Fruit fly (Drosophila melanogaster) whole organism, embryonic: Measurements from ENCODE around the gene Etl1.

Source experiments
- Asciz ChIP-seq: fragments of 200-800 bp; sonication (Bioruptor generic); optimal IDR thresholded peaks from 2 replicates; lab custom pipeline; 2017; ENCODE audit warnings: missing biosample characterization, mild to moderate bottlenecking, missing genetic modification characterization, missing genetic modification reagents
- C15 ChIP-seq: fragments of 200-800 bp; sonication (Bioruptor generic); IDR thresholded peaks from 3 replicates; pipeline ENCODE4 v1.3.6; 2022; ENCODE audit warnings: missing biosample characterization, missing genetic modification characterization
- CG10462 ChIP-seq: fragments of 200-800 bp; sonication (Bioruptor generic); optimal IDR thresholded peaks from 2 replicates; lab custom pipeline; 2016; ENCODE audit warnings: missing biosample characterization, missing genetic modification characterization
- CG10654 ChIP-seq: fragments of 200-800 bp; sonication (Bioruptor generic); optimal IDR thresholded peaks from 2 replicates; lab custom pipeline; 2016; ENCODE audit warnings: missing biosample characterization, missing genetic modification characterization
- CG10979 ChIP-seq: fragments of 200-800 bp; sonication (Bioruptor generic); optimal IDR thresholded peaks from 2 replicates; lab custom pipeline; 2018; ENCODE audit warnings: missing biosample characterization, mild to moderate bottlenecking, missing genetic modification characterization, moderate library complexity
- CG13123 ChIP-seq: fragments of 200-800 bp; sonication (Bioruptor generic); optimal IDR thresholded peaks from 2 replicates; lab custom pipeline; 2016; ENCODE audit warnings: missing biosample characterization, missing genetic modification characterization
- CG13624 ChIP-seq: fragments of 200-800 bp; sonication (Bioruptor generic); optimal IDR thresholded peaks from 2 replicates; lab custom pipeline; 2016; ENCODE audit warnings: missing biosample characterization, missing genetic modification characterization
- CG15696 ChIP-seq: fragments of 200-800 bp; sonication (Bioruptor generic); optimal IDR thresholded peaks from 2 replicates; lab custom pipeline; 2019; ENCODE audit warnings: missing biosample characterization, mild to moderate bottlenecking, missing genetic modification characterization, moderate library complexity
- CG16863 ChIP-seq: fragments of 200-800 bp; sonication (Bioruptor generic); optimal IDR thresholded peaks from 3 replicates; lab custom pipeline; 2016; ENCODE audit warnings: missing biosample characterization, missing genetic modification characterization
- CG17568 ChIP-seq: fragments of 200-800 bp; sonication (Bioruptor generic); optimal IDR thresholded peaks from 2 replicates; lab custom pipeline; 2018; ENCODE audit warnings: missing biosample characterization, mild to moderate bottlenecking, missing genetic modification characterization, moderate library complexity
- CG18619 ChIP-seq: fragments of 200-800 bp; sonication (Bioruptor generic); optimal IDR thresholded peaks from 3 replicates; lab custom pipeline; 2017; ENCODE audit warnings: missing biosample characterization, mild to moderate bottlenecking, missing genetic modification characterization
- CG2202 ChIP-seq: fragments of 200-800 bp; sonication (Bioruptor generic); optimal IDR thresholded peaks from 2 replicates; lab custom pipeline; 2018; ENCODE audit warnings: missing biosample characterization, mild to moderate bottlenecking, missing genetic modification characterization
- CG2678 ChIP-seq: fragments of 200-800 bp; sonication (Bioruptor generic); optimal IDR thresholded peaks from 3 replicates; lab custom pipeline; 2019; ENCODE audit warnings: missing biosample characterization, mild to moderate bottlenecking, missing genetic modification characterization, moderate library complexity
- CG2712 ChIP-seq: fragments of 200-800 bp; optimal IDR thresholded peaks from 3 replicates; lab custom pipeline; 2019; ENCODE audit warnings: missing biosample characterization, mild to moderate bottlenecking, missing genetic modification characterization, moderate library complexity
- CG33213 ChIP-seq: fragments of 200-800 bp; sonication (Bioruptor generic); optimal IDR thresholded peaks from 3 replicates; lab custom pipeline; 2016; ENCODE audit warnings: missing biosample characterization, missing genetic modification characterization
- CG33557 ChIP-seq: fragments of 200-800 bp; sonication (Bioruptor generic); optimal IDR thresholded peaks from 2 replicates; lab custom pipeline; 2019; ENCODE audit warnings: missing biosample characterization, mild to moderate bottlenecking, missing genetic modification characterization, moderate library complexity
- CG34224 ChIP-seq: fragments of 200-800 bp; sonication (Bioruptor generic); IDR thresholded peaks from 3 replicates; pipeline ENCODE4 v1.3.6; 2022; ENCODE audit warnings: missing biosample characterization, missing genetic modification characterization; ENCODE audit not compliant: partially characterized antibody
- CG3838 ChIP-seq: fragments of 200-800 bp; sonication (Bioruptor generic); optimal IDR thresholded peaks from 3 replicates; lab custom pipeline; 2016; ENCODE audit warnings: missing biosample characterization, missing genetic modification characterization
- CG3995 ChIP-seq: fragments of 200-800 bp; sonication (Bioruptor generic); optimal IDR thresholded peaks from 3 replicates; lab custom pipeline; 2016; ENCODE audit warnings: missing biosample characterization, missing genetic modification characterization
- CG42726 ChIP-seq: fragments of 200-800 bp; sonication (Bioruptor generic); IDR thresholded peaks from 2 replicates; pipeline ENCODE4 v1.3.6; 2022; ENCODE audit warnings: missing biosample characterization, missing genetic modification characterization; ENCODE audit not compliant: partially characterized antibody
- CG4854 ChIP-seq: fragments of 200-800 bp; sonication (Bioruptor generic); optimal IDR thresholded peaks from 2 replicates; lab custom pipeline; 2016; ENCODE audit warnings: missing biosample characterization, missing genetic modification characterization, inconsistent platforms
- CG7786 ChIP-seq: fragments of 200-800 bp; sonication (Bioruptor generic); optimal IDR thresholded peaks from 2 replicates; lab custom pipeline; 2016; ENCODE audit warnings: missing biosample characterization, missing genetic modification characterization
- CG9932 ChIP-seq: fragments of 200-800 bp; sonication (Bioruptor generic); IDR thresholded peaks from 2 replicates; pipeline ENCODE4 v1.3.6; 2022; ENCODE audit warnings: missing biosample characterization, missing genetic modification characterization
- E2f2 ChIP-seq: fragments of 200-800 bp; sonication (Bioruptor generic); IDR thresholded peaks from 2 replicates; pipeline ENCODE4 v1.3.6; 2022; ENCODE audit warnings: missing biosample characterization, missing genetic modification characterization
- Ets97D ChIP-seq: fragments of 200-800 bp; sonication (Bioruptor generic); optimal IDR thresholded peaks from 3 replicates; lab custom pipeline; 2016; ENCODE audit warnings: missing biosample characterization, missing genetic modification characterization
- Fer1 ChIP-seq: fragments of 200-800 bp; sonication (Bioruptor generic); optimal IDR thresholded peaks from 2 replicates; lab custom pipeline; 2017; ENCODE audit warnings: missing biosample characterization, mild to moderate bottlenecking, missing genetic modification characterization
- HLH3B ChIP-seq: fragments of 200-800 bp; sonication (Bioruptor generic); IDR thresholded peaks from 2 replicates; pipeline ENCODE4 v1.3.6; 2022; ENCODE audit warnings: missing biosample characterization, missing genetic modification characterization
- Hmr ChIP-seq: fragments of 200-800 bp; sonication (Bioruptor generic); optimal IDR thresholded peaks from 3 replicates; lab custom pipeline; 2017; ENCODE audit warnings: mild to moderate bottlenecking, missing biosample characterization, missing genetic modification reagents, missing genetic modification characterization
- Hr39 ChIP-seq: fragments of >200 bp; optimal IDR thresholded peaks from 2 replicates; lab custom pipeline; 2017
- Hr51 ChIP-seq, 2 experiments: fragments of 200-800 bp; sonication (Bioruptor generic); optimal IDR thresholded peaks; 2 replicates in 1 of 2; 3 replicates in 1 of 2; lab custom pipeline; 2016 to 2018; ENCODE audit warnings: missing biosample characterization in 2 of 2, missing genetic modification characterization in 2 of 2, mild to moderate bottlenecking in 1 of 2, moderate library complexity in 1 of 2
- Hr78 ChIP-seq, 2 experiments: fragments of 200-800 bp in 1 of 2; fragments of >200 bp in 1 of 2; sonication (Bioruptor generic) in 1 of 2; optimal IDR thresholded peaks; 2 replicates each; lab custom pipeline; 2017 to 2019; ENCODE audit warnings: missing biosample characterization in 2 of 2, missing genetic modification characterization in 2 of 2, mild to moderate bottlenecking in 1 of 2, moderate library complexity in 1 of 2
- Med ChIP-seq: fragments of 200-800 bp; sonication (Bioruptor generic); peaks from one replicate; lab custom pipeline; 2016; ENCODE audit warnings: missing biosample characterization, missing genetic modification characterization, mild to moderate bottlenecking, inconsistent platforms, moderate library complexity
- Pdp1 ChIP-seq, 2 experiments: fragments of 200-800 bp; sonication (Bioruptor generic); optimal IDR thresholded peaks; 3 replicates each; lab custom pipeline; 2016; ENCODE audit warnings: missing biosample characterization in 2 of 2, missing genetic modification characterization in 2 of 2, mild to moderate bottlenecking in 1 of 2, moderate library complexity in 1 of 2
- Poxn ChIP-seq: fragments of 200-800 bp; sonication (Bioruptor generic); IDR thresholded peaks from 2 replicates; pipeline ENCODE4 v1.3.6; 2022; ENCODE audit warnings: missing biosample characterization, missing genetic modification characterization
- ab ChIP-seq: fragments of 200-800 bp; sonication (Bioruptor generic); optimal IDR thresholded peaks from 2 replicates; lab custom pipeline; 2016; ENCODE audit warnings: missing biosample characterization, missing genetic modification characterization
- al ChIP-seq: fragments of 200-800 bp; sonication (Bioruptor generic); IDR thresholded peaks from 2 replicates; pipeline ENCODE4 v1.3.6; 2022; ENCODE audit warnings: missing biosample characterization, missing genetic modification characterization
- bsh ChIP-seq, 2 experiments: fragments of 200-800 bp; sonication (Bioruptor generic); optimal IDR thresholded peaks; 2 replicates each; lab custom pipeline; 2017 to 2018; ENCODE audit warnings: mild to moderate bottlenecking in 2 of 2, missing biosample characterization in 2 of 2, missing genetic modification characterization in 2 of 2, moderate library complexity in 1 of 2
- chinmo ChIP-seq: fragments of 200-800 bp; sonication (Bioruptor generic); IDR thresholded peaks from 4 replicates; pipeline ENCODE4 v1.3.6; 2022; ENCODE audit warnings: missing biosample characterization, missing genetic modification characterization; ENCODE audit not compliant: partially characterized antibody
- fu2 ChIP-seq: fragments of 200-800 bp; sonication (Bioruptor generic); optimal IDR thresholded peaks from 2 replicates; lab custom pipeline; 2016; ENCODE audit warnings: missing biosample characterization, missing genetic modification characterization
- gcm ChIP-seq: fragments of 200-800 bp; sonication (Bioruptor generic); optimal IDR thresholded peaks from 2 replicates; lab custom pipeline; 2019; ENCODE audit warnings: missing biosample characterization, mild to moderate bottlenecking, missing genetic modification characterization, moderate library complexity
- gfzf ChIP-seq: fragments of 200-800 bp; sonication (Bioruptor generic); optimal IDR thresholded peaks from 2 replicates; lab custom pipeline; 2016; ENCODE audit warnings: missing biosample characterization, mild to moderate bottlenecking, missing genetic modification characterization, moderate library complexity
- jumu ChIP-seq: fragments of 200-800 bp; sonication (Bioruptor generic); optimal IDR thresholded peaks from 3 replicates; lab custom pipeline; 2016; ENCODE audit warnings: missing biosample characterization, missing genetic modification characterization
- ken ChIP-seq: fragments of 200-800 bp; sonication (Bioruptor generic); IDR thresholded peaks from 3 replicates; pipeline ENCODE4 v1.3.6; 2022; ENCODE audit warnings: missing biosample characterization, missing genetic modification characterization
- lmd ChIP-seq: fragments of 200-800 bp; sonication (Bioruptor generic); IDR thresholded peaks from 2 replicates; pipeline ENCODE4 v1.3.6; 2022; ENCODE audit warnings: missing biosample characterization, missing genetic modification characterization
- ranshi ChIP-seq: fragments of 200-800 bp; sonication (Bioruptor generic); IDR thresholded peaks from 2 replicates; pipeline ENCODE4 v1.3.6; 2022; ENCODE audit warnings: missing biosample characterization, missing genetic modification characterization
- row ChIP-seq: fragments of 200-800 bp; sonication (Bioruptor generic); IDR thresholded peaks from 3 replicates; pipeline ENCODE4 v1.3.6; 2022; ENCODE audit warnings: missing biosample characterization, missing genetic modification characterization
- sisA ChIP-seq: fragments of 200-800 bp; sonication (Bioruptor generic); IDR thresholded peaks from 2 replicates; pipeline ENCODE4 v1.3.6; 2022; ENCODE audit warnings: missing biosample characterization, missing genetic modification characterization
- sna ChIP-seq: fragments of 200-800 bp; sonication (Bioruptor generic); IDR thresholded peaks from 2 replicates; pipeline ENCODE4 v1.3.6; 2022; ENCODE audit warnings: missing biosample characterization, missing genetic modification characterization; ENCODE audit not compliant: partially characterized antibody
- sug ChIP-seq: fragments of 200-800 bp; optimal IDR thresholded peaks from 2 replicates; lab custom pipeline; 2019; ENCODE audit warnings: missing biosample characterization, mild to moderate bottlenecking, missing genetic modification characterization, moderate library complexity
- vnd ChIP-seq: fragments of 200-800 bp; sonication (Bioruptor generic); IDR thresholded peaks from 3 replicates; pipeline ENCODE4 v1.3.6; 2022; ENCODE audit warnings: missing biosample characterization, missing genetic modification characterization; ENCODE audit not compliant: partially characterized antibody

Gene Etl1

dm6 chr2L:9897296-9897695 lies 15.1 kb downstream of the Etl1 start, which contains the start of gene RpS2 (continued):
- TF ChIP-seq Poxn (GFP tag; lab: Robert Waterston, UW) (no peak), sug (tag; lab: Kevin White, UChicago) (peak; percentile 26), ab (no peak), CG10654 (GFP tag; lab: Kevin White, UChicago) (no peak), CG13624 (GFP tag; lab: Kevin White, UChicago) (peak; percentile 33), al (GFP tag; lab: Robert Waterston, UW) (0 out of 2 replicates have a peak, but pooled peaks have one; percentile 16), CG2202 (tag; lab: Kevin White, UChicago) (peak; percentile 45), ken (GFP tag; lab: Robert Waterston, UW) (no peak), CG33557 (GFP tag; lab: Kevin White, UChicago) (no peak), CG33213 (GFP tag; lab: Kevin White, UChicago) (peak; percentile 39), Asciz (GFP tag; lab: Kevin White, UChicago) (peak; percentile 11), CG10979 (tag; lab: Kevin White, UChicago) (peak; percentile 38), Hr78 (GFP tag; optimal IDR thresholded peaks at IDR 0.05; lab: Kevin White, UChicago) (no peak), bsh (GFP tag; optimal IDR thresholded peaks at IDR 0.05; lab: Kevin White, UChicago) (peak; percentile 7 to 35), Hr51 (GFP tag; optimal IDR thresholded peaks at IDR 0.05; lab: Kevin White, UChicago) (peak in 1 of 2 experiments; percentile 5), gcm (GFP tag; lab: Kevin White, UChicago) (peak; percentile 53), CG2678 (tag; lab: Kevin White, UChicago) (peak; percentile 42), Hr39 (lab: Kevin White, UChicago) (no peak), CG2712 (tag; lab: Kevin White, UChicago) (no peak), chinmo (GFP tag; lab: Robert Waterston, UW) (peak; percentile 98), CG15696 (tag; lab: Kevin White, UChicago) (no peak), sisA (no peak), CG16863 (GFP tag; lab: Kevin White, UChicago) (peak; percentile 21), row (GFP tag; lab: Robert Waterston, UW) (peak; percentile 83), CG18619 (peak; percentile 47), CG13123 (GFP tag; lab: Kevin White, UChicago) (peak; percentile 36), CG3995 (GFP tag; lab: Kevin White, UChicago) (peak; percentile 39), ranshi (no peak), jumu (no peak), fu2 (no peak), C15 (no peak), Med (GFP tag; lab: Kevin White, UChicago) (peak; percentile 79), lmd (GFP tag; lab: Robert Waterston, UW) (no peak), Ets97D (GFP tag; lab: Kevin White, UChicago) (peak; percentile 94), E2f2 (GFP tag; lab: Robert Waterston, UW) (peak; percentile 84), Fer1 (peak; percentile 52), CG3838 (GFP tag; lab: Kevin White, UChicago) (no peak), CG17568 (GFP tag; lab: Kevin White, UChicago) (peak; percentile 46), CG10462 (GFP tag; lab: Kevin White, UChicago) (no peak), vnd (peak; percentile 98), CG34224 (peak; percentile 99), CG4854 (GFP tag; lab: Kevin White, UChicago) (peak; percentile 6), HLH3B (GFP tag; lab: Robert Waterston, UW) (0 out of 2 replicates have a peak, but pooled peaks have one; percentile 17), CG42726 (GFP tag; lab: Robert Waterston, UW) (peak; percentile 99), Pdp1 (GFP tag; optimal IDR thresholded peaks at IDR 0.05; lab: Kevin White, UChicago) (peak in 1 of 2 experiments; percentile 56), CG9932 (GFP tag; lab: Robert Waterston, UW) (peak; percentile 77), gfzf (GFP tag; lab: Kevin White, UChicago) (peak; percentile 18), CG7786 (no peak), Hmr (GFP tag; lab: Kevin White, UChicago) (peak; percentile 85), sna (GFP tag; lab: Robert Waterston, UW) (peak; percentile 98)
